Worm (Caenorhabditis elegans) whole organism, mixed stage, embryonic: Measurements from ENCODE around the gene eif-1.

Source experiments
- ceh-43 ChIP-seq: fragments of 200-800 bp; sonication (Bioruptor generic); optimal IDR thresholded peaks from 2 replicates; lab custom pipeline; 2018; ENCODE audit warnings: mild to moderate bottlenecking, missing genetic modification characterization, moderate library complexity, missing compliant biosample characterization
- ceh-83 ChIP-seq: fragments of 200-800 bp; sonication (Bioruptor generic); optimal IDR thresholded peaks from 2 replicates; lab custom pipeline; 2018; ENCODE audit warnings: mild to moderate bottlenecking, missing genetic modification characterization, missing compliant biosample characterization
- elt-1 ChIP-seq: sonication (generic microtip); optimal IDR thresholded peaks from 2 replicates; lab custom pipeline; 2017; ENCODE audit warnings: missing genetic modification characterization, mild to moderate bottlenecking, missing compliant biosample characterization, antibody characterized with exemption, moderate library complexity, borderline replicate concordance; ENCODE audit not compliant: insufficient read depth
- elt-3 ChIP-seq: fragments of 150-350 bp; optimal IDR thresholded peaks from 2 replicates; lab custom pipeline; 2014; ENCODE audit warnings: missing biosample characterization, missing genetic modification characterization
- nhr-12 ChIP-seq: fragments of 150-350 bp; optimal IDR thresholded peaks from 2 replicates; lab custom pipeline; 2014; ENCODE audit warnings: missing biosample characterization, missing genetic modification characterization
- nhr-237 ChIP-seq: fragments of 150-350 bp; optimal IDR thresholded peaks from 2 replicates; lab custom pipeline; 2014; ENCODE audit warnings: missing biosample characterization, missing genetic modification characterization
- nhr-76 ChIP-seq: sonication (generic microtip); optimal IDR thresholded peaks from 2 replicates; lab custom pipeline; 2017; ENCODE audit warnings: missing biosample characterization, missing genetic modification characterization
- pha-4 ChIP-seq: fragments of 150-350 bp; optimal IDR thresholded peaks from 2 replicates; lab custom pipeline; 2018; ENCODE audit warnings: missing biosample characterization, missing genetic modification reagents, missing genetic modification characterization
- sem-2 ChIP-seq: fragments of 200-800 bp; sonication (Bioruptor generic); optimal IDR thresholded peaks from 2 replicates; lab custom pipeline; 2018; ENCODE audit warnings: mild to moderate bottlenecking, missing genetic modification characterization, missing compliant biosample characterization
- snpc-4 ChIP-seq: fragments of 150-350 bp; optimal IDR thresholded peaks from 2 replicates; lab custom pipeline; 2014; ENCODE audit warnings: missing biosample characterization, missing genetic modification characterization
- sptf-1 ChIP-seq: sonication (generic microtip); optimal IDR thresholded peaks from 2 replicates; lab custom pipeline; 2017; ENCODE audit warnings: mild to moderate bottlenecking, missing genetic modification characterization, moderate library complexity, missing compliant biosample characterization
- tbx-8 ChIP-seq: fragments of 200-800 bp; sonication (Bioruptor generic); optimal IDR thresholded peaks from 2 replicates; lab custom pipeline; 2018; ENCODE audit warnings: mild to moderate bottlenecking, missing genetic modification characterization, moderate library complexity, missing compliant biosample characterization
- unc-62 ChIP-seq: fragments of 150-350 bp; optimal IDR thresholded peaks from 2 replicates; lab custom pipeline; 2014; ENCODE audit warnings: missing biosample characterization, missing genetic modification reagents, missing genetic modification characterization
- ztf-11 ChIP-seq: fragments of 150-350 bp; optimal IDR thresholded peaks from 2 replicates; lab custom pipeline; 2014; ENCODE audit warnings: missing biosample characterization, missing genetic modification characterization

DNA sequence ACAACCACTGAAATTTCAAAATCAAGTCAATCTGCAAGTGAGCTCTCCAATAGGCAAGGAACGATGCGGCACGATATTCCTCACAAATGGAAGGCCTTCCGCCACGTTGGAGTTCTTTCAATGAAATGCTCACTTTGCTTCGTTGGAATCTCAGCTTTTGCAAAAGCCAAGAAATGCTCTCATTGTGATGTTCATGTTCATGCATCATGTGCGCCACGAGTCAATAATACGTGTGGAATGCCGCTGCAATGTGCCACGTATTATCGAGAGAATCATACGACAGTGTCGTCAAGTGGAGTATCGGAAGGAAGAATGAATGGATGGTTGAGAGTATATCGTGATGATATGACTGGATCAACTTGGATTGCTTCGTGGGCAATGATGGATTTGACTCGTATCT lies 8.5 kb upstream of the eif-1 start:
- TF ChIP-seq ceh-43 (no peak), elt-3 (no peak), ztf-11 (tag; lab: Kevin White, UChicago) (no peak), unc-62 (no peak), nhr-237 (tag; lab: Kevin White, UChicago) (no peak), nhr-76 (tag; lab: Kevin White, UChicago) (no peak), sem-2 (GFP tag; lab: Kevin White, UChicago) (no peak), pha-4 (tag; lab: Kevin White, UChicago) (no peak), nhr-12 (tag; lab: Kevin White, UChicago) (no peak), sptf-1 (no peak), tbx-8 (GFP tag; lab: Kevin White, UChicago) (no peak), ceh-83 (GFP tag; lab: Kevin White, UChicago) (no peak), elt-1 (tag; lab: Kevin White, UChicago) (no peak), snpc-4 (tag; lab: Kevin White, UChicago) (no peak)
